Worm (Caenorhabditis elegans): ENCODE results near the gene cnt-1.

ce11 chrII:12054150-12054549 lies 34.5 kb downstream of the cnt-1 start:
- TF ChIP-seq daf-12 (tag; optimal IDR thresholded peaks at IDR 0.05): no peak
- TF ChIP-seq fkh-10 (GFP tag; optimal IDR thresholded peaks at IDR 0.05): no peak

Data from whole organism, L3 larva.